Worm (Caenorhabditis elegans): Measurements from ENCODE around the gene R02D5.9.

- TF ChIP-seq him-1 (tag; optimal IDR thresholded peaks at IDR 0.05) (no peak), dao-5 (tag; optimal IDR thresholded peaks at IDR 0.05) (no peak), W03F9.2 (tag; optimal IDR thresholded peaks at IDR 0.05) (no peak)
Measured at ce11 chrV:14559312-14559711, 48.4 kb upstream of the R02D5.9 start, which contains the start of gene srt-32.
